Worm (Caenorhabditis elegans) whole organism, midembryonic: ENCODE results near the gene nspc-4.
"Not testable (repeated sequence)": the region's sequence is repeated elsewhere in the genome, so short reads cannot be mapped to it uniquely, and the experiment has no call there.

Experiments used
- T22C8.4 ChIP-seq: fragments of 200-800 bp; sonication (Bioruptor generic); IDR thresholded peaks from 2 replicates; pipeline ENCODE4 v1.3.6; 2022; ENCODE audit warnings: missing genetic modification characterization, missing compliant biosample characterization
- cog-1 ChIP-seq: sonication (generic microtip); optimal IDR thresholded peaks from 2 replicates; lab custom pipeline; 2016; ENCODE audit warnings: missing genetic modification characterization, missing compliant biosample characterization
- flt-1 ChIP-seq: fragments of 200-800 bp; sonication (Bioruptor generic); IDR thresholded peaks from 2 replicates; pipeline ENCODE4 v1.3.6; 2022; ENCODE audit warnings: missing genetic modification characterization, missing compliant biosample characterization
- klf-2 ChIP-seq: fragments of 200-800 bp; sonication (Bioruptor generic); conservative IDR thresholded peaks from 2 replicates; pipeline ENCODE4 v1.3.6; 2022; ENCODE audit warnings: missing genetic modification reagents, missing genetic modification characterization, missing compliant biosample characterization
- med-1 ChIP-seq: sonication (generic microtip); optimal IDR thresholded peaks from 2 replicates; lab custom pipeline; 2017; ENCODE audit warnings: missing genetic modification characterization, mild to moderate bottlenecking, missing compliant biosample characterization, antibody characterized with exemption, missing genetic modification reagents; ENCODE audit not compliant: insufficient read depth
- ref-1 ChIP-seq: fragments of 200-800 bp; sonication (Bioruptor generic); conservative IDR thresholded peaks from 2 replicates; pipeline ENCODE4 v1.3.6; 2022; ENCODE audit warnings: missing genetic modification reagents, missing genetic modification characterization, missing compliant biosample characterization
- tab-1 ChIP-seq: fragments of 200-800 bp; sonication (Bioruptor generic); IDR thresholded peaks from 2 replicates; pipeline ENCODE4 v1.3.6; 2022; ENCODE audit warnings: missing genetic modification characterization, missing compliant biosample characterization
- ztf-23 ChIP-seq: fragments of 200-800 bp; sonication (Bioruptor generic); IDR thresholded peaks from 2 replicates; pipeline ENCODE4 v1.3.6; 2022; ENCODE audit warnings: missing genetic modification reagents, missing genetic modification characterization, missing compliant biosample characterization
- ztf-29 ChIP-seq: fragments of 200-800 bp; sonication (Bioruptor generic); IDR thresholded peaks from 2 replicates; pipeline ENCODE4 v1.3.6; 2022; ENCODE audit warnings: missing genetic modification reagents, missing genetic modification characterization, missing compliant biosample characterization

nspc-4 gene

ce11 chrX:8538262-8538776 is at the start of gene nspc-4, which contains the start of gene nspc-5:
Gene nspc-4, minus strand, starts transcription at chrX:8538362.
Gene nspc-5, plus strand, starts transcription at chrX:8538726.
- not testable (repeated sequence) for TF ChIP-seq ztf-23 (GFP tag; lab: Robert Waterston, UW); klf-2 (GFP tag; lab: Robert Waterston, UW); cog-1 (tag; lab: Kevin White, UChicago)

ce11 chrX:8585837-8586236 is 47.7 kb upstream of the nspc-4 start, which contains the start of gene F18E9.3:
Gene F18E9.3, plus strand, starts transcription at chrX:8586147.
- no peak for TF ChIP-seq tab-1
- TF ChIP-seq ref-1: no peak
- no peak for TF ChIP-seq med-1 (GFP tag; lab: Kevin White, UChicago)
- TF ChIP-seq flt-1 (GFP tag; lab: Robert Waterston, UW): no peak
- TF ChIP-seq T22C8.4 (GFP tag; lab: Robert Waterston, UW): no peak
- no peak for TF ChIP-seq cog-1 (tag; lab: Kevin White, UChicago)
- TF ChIP-seq klf-2 (GFP tag; lab: Robert Waterston, UW): no peak
- no peak for TF ChIP-seq ztf-23 (GFP tag; lab: Robert Waterston, UW)
- no peak for TF ChIP-seq ztf-29 (GFP tag; lab: Robert Waterston, UW)

DNA sequence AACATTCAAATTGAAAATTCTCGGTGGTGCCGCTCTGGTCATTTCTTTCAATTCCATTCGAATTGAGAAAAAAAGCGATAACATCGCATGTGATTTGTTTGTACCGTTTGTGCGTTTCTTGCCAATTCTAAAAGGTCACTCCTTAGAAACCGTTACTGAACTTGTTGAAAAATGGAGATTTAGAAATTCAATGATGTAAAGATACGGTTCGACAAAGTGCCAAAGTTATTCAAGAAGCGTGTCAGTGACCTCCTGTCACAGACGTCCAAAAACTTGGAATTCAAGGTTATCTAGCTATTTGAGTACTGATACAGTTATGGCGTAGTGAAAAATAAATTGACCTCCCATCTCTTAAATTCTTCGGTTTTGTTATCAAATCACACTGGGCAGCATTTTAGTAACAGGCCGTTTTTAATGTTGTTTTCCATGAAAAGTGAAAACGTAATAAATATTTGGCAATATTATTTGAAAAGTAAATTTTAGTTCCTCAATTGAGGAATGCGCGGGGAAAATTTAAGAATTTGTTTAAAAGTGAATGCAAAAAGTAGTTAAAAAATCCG is 46.7 kb upstream of the nspc-4 start:
- TF ChIP-seq T22C8.4 (GFP tag; lab: Robert Waterston, UW): no peak
- no peak for TF ChIP-seq med-1 (GFP tag; lab: Kevin White, UChicago)

- TF ChIP-seq med-1 (GFP tag; lab: Kevin White, UChicago) (no peak), cog-1 (tag; lab: Kevin White, UChicago) (no peak), ztf-23 (GFP tag; lab: Robert Waterston, UW) (no peak), ztf-29 (GFP tag; lab: Robert Waterston, UW) (no peak), ref-1 (no peak), tab-1 (no peak), klf-2 (GFP tag; lab: Robert Waterston, UW) (no peak), T22C8.4 (GFP tag; lab: Robert Waterston, UW) (no peak), flt-1 (GFP tag; lab: Robert Waterston, UW) (no peak)
Observed at ce11 chrX:8582767-8583360, 44.7 kb upstream of the nspc-4 start.

ce11 chrX:8581447-8581846 is 43.3 kb upstream of the nspc-4 start, which contains the start of gene F18E9.8:
Gene F18E9.8, minus strand, starts transcription at chrX:8581547.
- TF ChIP-seq tab-1: no peak
- no peak for TF ChIP-seq med-1 (GFP tag; lab: Kevin White, UChicago)
- TF ChIP-seq ref-1: no peak
- no peak for TF ChIP-seq T22C8.4 (GFP tag; lab: Robert Waterston, UW)
- no peak for TF ChIP-seq ztf-29 (GFP tag; lab: Robert Waterston, UW)

ce11 chrX:8580217-8580616 is 42.1 kb upstream of the nspc-4 start, which contains the start of gene F18E9.4:
Gene F18E9.4, plus strand, starts transcription at chrX:8580517.
- no peak for TF ChIP-seq tab-1

- TF ChIP-seq med-1 (GFP tag; lab: Kevin White, UChicago) (no peak), ref-1 (no peak), klf-2 (GFP tag; lab: Robert Waterston, UW) (no peak), cog-1 (tag; lab: Kevin White, UChicago) (no peak), flt-1 (GFP tag; lab: Robert Waterston, UW) (no peak), T22C8.4 (GFP tag; lab: Robert Waterston, UW) (no peak), tab-1 (no peak), ztf-23 (GFP tag; lab: Robert Waterston, UW) (no peak), ztf-29 (GFP tag; lab: Robert Waterston, UW) (no peak)
Observed at ce11 chrX:8570997-8571517, 32.9 kb upstream of the nspc-4 start, which contains the start of gene jmjd-3.1. Gene jmjd-3.1, plus strand, starts transcription at chrX:8571047.

- TF ChIP-seq cog-1 (tag; lab: Kevin White, UChicago): no peak
- no peak for TF ChIP-seq ref-1
- TF ChIP-seq med-1 (GFP tag; lab: Kevin White, UChicago): no peak
- no peak for TF ChIP-seq klf-2 (GFP tag; lab: Robert Waterston, UW)
- no peak for TF ChIP-seq ztf-29 (GFP tag; lab: Robert Waterston, UW)
- no peak; the same call in 1 of the 2 replicates for TF ChIP-seq flt-1 (GFP tag; lab: Robert Waterston, UW)
Observed at ce11 chrX:8569159-8569558, 31.0 kb upstream of the nspc-4 start.

DNA sequence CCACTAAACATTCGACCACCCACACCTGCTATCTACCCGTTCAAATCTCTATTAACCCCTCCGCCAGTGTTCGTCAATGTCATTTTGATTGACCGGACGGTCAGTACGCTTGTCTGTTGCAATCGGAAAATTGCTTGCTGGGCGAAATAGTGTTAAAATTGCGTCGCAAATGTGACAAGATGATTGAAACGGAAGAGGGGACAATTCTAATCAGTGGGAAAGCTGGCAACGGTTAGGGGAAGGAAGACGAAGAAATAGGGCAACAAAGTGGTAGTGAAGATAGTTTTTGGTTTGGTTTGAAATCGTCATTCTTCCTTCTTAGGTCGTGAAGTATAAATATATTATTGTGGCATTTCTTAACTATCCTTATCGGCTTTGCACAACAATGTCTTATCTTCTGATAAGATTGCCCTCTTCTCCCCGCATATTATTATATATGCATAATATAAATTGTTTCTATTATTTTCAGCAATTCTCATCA is 30.3 kb upstream of the nspc-4 start:
- TF ChIP-seq ref-1 (no peak), flt-1 (GFP tag; lab: Robert Waterston, UW) (no peak), tab-1 (no peak), T22C8.4 (GFP tag; lab: Robert Waterston, UW) (no peak), ztf-29 (GFP tag; lab: Robert Waterston, UW) (no peak), med-1 (GFP tag; lab: Kevin White, UChicago) (no peak)

- TF ChIP-seq tab-1 (no peak), flt-1 (GFP tag; lab: Robert Waterston, UW) (no peak), ztf-23 (GFP tag; lab: Robert Waterston, UW) (no peak), ref-1 (no peak), cog-1 (tag; lab: Kevin White, UChicago) (no peak), klf-2 (GFP tag; lab: Robert Waterston, UW) (no peak), ztf-29 (GFP tag; lab: Robert Waterston, UW) (no peak), T22C8.4 (GFP tag; lab: Robert Waterston, UW) (no peak), med-1 (GFP tag; lab: Kevin White, UChicago) (no peak)
Observed at ce11 chrX:8567823-8568314, 29.7 kb upstream of the nspc-4 start.
